Worm (Caenorhabditis elegans): ENCODE measurements around the gene C17F4.7.

C17F4.7 gene

ce11 chrII:3195739-3196138 is 50.1 kb downstream of the C17F4.7 start:
- TF ChIP-seq ctbp-1 (GFP tag; IDR thresholded peaks at IDR 0.05): no peak
- peak; percentile 79 for TF ChIP-seq set-16 (GFP tag; IDR thresholded peaks at IDR 0.05)

All from whole organism, L4 larva.